Worm (Caenorhabditis elegans): ENCODE data around the gene C25H3.14.

The C25H3.14 gene

ce11 chrII:5691216-5691771 lies 3.6 kb upstream of the C25H3.14 start, which contains the start of the genes ndub-5 and eif-2D:
Gene ndub-5, minus strand, starts transcription at chrII:5691353.
Gene eif-2D, plus strand, starts transcription at chrII:5691721.
- TF ChIP-seq nhr-43 (tag; optimal IDR thresholded peaks at IDR 0.05; ENCODE audit: poor library complexity, severe bottlenecking) (no peak), nhr-77 (tag; optimal IDR thresholded peaks at IDR 0.05) (no peak), snpc-4 (tag; optimal IDR thresholded peaks at IDR 0.05) (peak; percentile 18), nfya-1 (tag; optimal IDR thresholded peaks at IDR 0.05; ENCODE audit: insufficient read depth) (peak; percentile 42), hmg-11 (tag; optimal IDR thresholded peaks at IDR 0.05) (peak; percentile 6), tbx-2 (tag; optimal IDR thresholded peaks at IDR 0.05) (no peak), egl-5 (tag; optimal IDR thresholded peaks at IDR 0.05) (no peak), lsy-12 (tag; optimal IDR thresholded peaks at IDR 0.05) (no peak), ztf-11 (tag; optimal IDR thresholded peaks at IDR 0.05) (no peak), pha-4 (tag; optimal IDR thresholded peaks at IDR 0.05) (peak; percentile 26), elt-2 (tag; optimal IDR thresholded peaks at IDR 0.05) (peak; percentile 15)

ce11 chrII:5693893-5694292 lies 1.0 kb upstream of the C25H3.14 start, which contains the start of gene C25H3.3:
Gene C25H3.3, plus strand, starts transcription at chrII:5694193.
- no peak for TF ChIP-seq daf-12 (tag; optimal IDR thresholded peaks at IDR 0.05)
- no peak for TF ChIP-seq tbx-2 (tag; optimal IDR thresholded peaks at IDR 0.05)
- TF ChIP-seq elt-1 (tag; optimal IDR thresholded peaks at IDR 0.05): no peak
- TF ChIP-seq fkh-10 (GFP tag; optimal IDR thresholded peaks at IDR 0.05): no peak

- no peak for TF ChIP-seq lin-15B (tag; optimal IDR thresholded peaks at IDR 0.05)
- TF ChIP-seq nhr-67 (tag; optimal IDR thresholded peaks at IDR 0.05): no peak
- TF ChIP-seq unc-62 (GFP tag; optimal IDR thresholded peaks at IDR 0.05): no peak
- TF ChIP-seq aly-2 (tag; optimal IDR thresholded peaks at IDR 0.05): no peak
- no peak for TF ChIP-seq nhr-25 (tag; optimal IDR thresholded peaks at IDR 0.05)
- no peak for TF ChIP-seq daf-12 (tag; optimal IDR thresholded peaks at IDR 0.05)
- TF ChIP-seq pqm-1 (tag; optimal IDR thresholded peaks at IDR 0.05): no peak
- no peak for TF ChIP-seq nhr-43 (tag; optimal IDR thresholded peaks at IDR 0.05; ENCODE audit: poor library complexity, severe bottlenecking)
- no peak for TF ChIP-seq nhr-28 (tag; optimal IDR thresholded peaks at IDR 0.05)
- TF ChIP-seq elt-3 (tag; optimal IDR thresholded peaks at IDR 0.05): no peak
- no peak for TF ChIP-seq ceh-28 (tag; optimal IDR thresholded peaks at IDR 0.05)
- TF ChIP-seq nhr-76 (tag; optimal IDR thresholded peaks at IDR 0.05): no peak
- no peak for TF ChIP-seq eor-1 (tag; optimal IDR thresholded peaks at IDR 0.05)
- no peak for TF ChIP-seq mdl-1 (tag; optimal IDR thresholded peaks at IDR 0.05)
- TF ChIP-seq sea-2 (GFP tag; optimal IDR thresholded peaks at IDR 0.05): no peak
Measured at ce11 chrII:5696218-5696617, 1.3 kb downstream of the C25H3.14 start.

DNA sequence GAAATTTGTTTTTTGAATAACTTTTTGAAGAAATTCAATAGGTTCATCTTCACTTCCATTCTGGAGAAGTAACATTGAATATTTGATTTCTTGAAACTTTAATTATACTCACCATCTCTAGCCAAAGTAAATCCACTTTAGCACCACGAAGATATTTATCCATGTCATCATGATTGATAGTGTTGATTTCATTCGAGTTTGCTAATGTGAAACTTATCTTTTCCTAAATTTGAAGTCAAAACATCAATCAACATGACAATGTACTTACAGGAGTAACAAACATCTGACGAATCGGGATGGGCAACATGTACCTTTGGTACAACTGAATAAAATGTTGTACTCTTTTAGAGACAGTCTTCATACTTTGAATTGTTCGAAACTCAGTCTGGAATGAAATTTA lies 2.4 kb downstream of the C25H3.14 start:
- TF ChIP-seq nhr-23 (tag; optimal IDR thresholded peaks at IDR 0.05): no peak
- no peak for TF ChIP-seq mml-1 (tag; optimal IDR thresholded peaks at IDR 0.05)
- no peak for TF ChIP-seq ama-1 (optimal IDR thresholded peaks at IDR 0.05)
- TF ChIP-seq unc-39 (tag; optimal IDR thresholded peaks at IDR 0.05): no peak
- no peak for TF ChIP-seq ztf-4 (tag; optimal IDR thresholded peaks at IDR 0.05)
- no peak for TF ChIP-seq elt-2 (tag; optimal IDR thresholded peaks at IDR 0.05)
- TF ChIP-seq skn-1 (tag; optimal IDR thresholded peaks at IDR 0.05): no peak
- no peak for TF ChIP-seq eor-1 (tag; optimal IDR thresholded peaks at IDR 0.05)
- TF ChIP-seq egl-27 (tag; optimal IDR thresholded peaks at IDR 0.05): no peak
- TF ChIP-seq fos-1 (tag; optimal IDR thresholded peaks at IDR 0.05): no peak
- no peak for TF ChIP-seq ceh-28 (tag; optimal IDR thresholded peaks at IDR 0.05)
- TF ChIP-seq ZK546.5 (tag; optimal IDR thresholded peaks at IDR 0.05): no peak
- no peak for TF ChIP-seq egl-5 (tag; optimal IDR thresholded peaks at IDR 0.05)
- TF ChIP-seq nhr-12 (tag; optimal IDR thresholded peaks at IDR 0.05): no peak
- no peak for TF ChIP-seq hmg-11 (tag; optimal IDR thresholded peaks at IDR 0.05)
- no peak for TF ChIP-seq ceh-16 (tag; optimal IDR thresholded peaks at IDR 0.05)
- TF ChIP-seq tbx-2 (tag; optimal IDR thresholded peaks at IDR 0.05): no peak
- TF ChIP-seq ztf-11 (tag; optimal IDR thresholded peaks at IDR 0.05): no peak
- no peak for TF ChIP-seq snpc-4 (tag; optimal IDR thresholded peaks at IDR 0.05)
- TF ChIP-seq pqm-1 (tag; optimal IDR thresholded peaks at IDR 0.05): no peak
